Fruit fly (Drosophila melanogaster): Measurements from ENCODE around the gene nub.

The nub gene

dm6 chr2L:12548944-12549343, 38.5 kb upstream of the nub start (continued):
- peak; percentile 28 for TF ChIP-seq caup (GFP tag; optimal IDR thresholded peaks at IDR 0.05; ENCODE audit: severe bottlenecking)
- TF ChIP-seq CG17829 (tag; optimal IDR thresholded peaks at IDR 0.05), result peak; percentile 52
- TF ChIP-seq hkb (optimal IDR thresholded peaks at IDR 0.05), result no peak
- peak; percentile 45; the same call in 1 of the 2 replicates for TF ChIP-seq hkb (GFP tag; IDR thresholded peaks at IDR 0.05)
- TF ChIP-seq nmo (GFP tag; optimal IDR thresholded peaks at IDR 0.05), result peak; percentile 58
- TF ChIP-seq tgo (GFP tag; IDR thresholded peaks at IDR 0.05), result no peak
- TF ChIP-seq grau (tag; optimal IDR thresholded peaks at IDR 0.05), result no peak
- TF ChIP-seq Neu2 (GFP tag; optimal IDR thresholded peaks at IDR 0.05; ENCODE audit: borderline replicate concordance), result no peak
- TF ChIP-seq dimm (GFP tag; IDR thresholded peaks at IDR 0.05), result no peak
- TF ChIP-seq Dbx (GFP tag; IDR thresholded peaks at IDR 0.05), result no peak
- TF ChIP-seq p53 (GFP tag; optimal IDR thresholded peaks at IDR 0.05), result no peak

- TF ChIP-seq shn (GFP tag; optimal IDR thresholded peaks at IDR 0.05), result no peak
- TF ChIP-seq fd64A (GFP tag; optimal IDR thresholded peaks at IDR 0.05), result no peak
- TF ChIP-seq lola (GFP tag; optimal IDR thresholded peaks at IDR 0.05), result peak in 1 of 3 experiments; percentile 47
- TF ChIP-seq Ets65A (GFP tag), result peak; percentile 72
- no peak for TF ChIP-seq sc (optimal IDR thresholded peaks at IDR 0.05)
- no peak for TF ChIP-seq sc (GFP tag; optimal IDR thresholded peaks at IDR 0.05)
- peak; percentile 72 for TF ChIP-seq CG17361 (GFP tag; IDR thresholded peaks at IDR 0.05)
- peak; percentile 39 for TF ChIP-seq Meics (GFP tag; optimal IDR thresholded peaks at IDR 0.05)
- no peak for TF ChIP-seq CG10543 (GFP tag; optimal IDR thresholded peaks at IDR 0.05)
- TF ChIP-seq Side (GFP tag; optimal IDR thresholded peaks at IDR 0.05), result no peak
- TF ChIP-seq CG2712 (tag; optimal IDR thresholded peaks at IDR 0.05), result peak; percentile 49
- no peak for TF ChIP-seq chm (GFP tag; IDR thresholded peaks at IDR 0.05)
- no peak for TF ChIP-seq Hsf (GFP tag; optimal IDR thresholded peaks at IDR 0.05)
- no peak for TF ChIP-seq Dad (GFP tag; optimal IDR thresholded peaks at IDR 0.05)
- no peak for TF ChIP-seq eve (GFP tag; optimal IDR thresholded peaks at IDR 0.05)
- no peak for TF ChIP-seq BEAF-32 (GFP tag; optimal IDR thresholded peaks at IDR 0.05)
- TF ChIP-seq mirr (GFP tag; optimal IDR thresholded peaks at IDR 0.05), result no peak
- TF ChIP-seq CG9817 (tag; optimal IDR thresholded peaks at IDR 0.05), result no peak
- TF ChIP-seq CG9437 (GFP tag; optimal IDR thresholded peaks at IDR 0.05), result peak; percentile 11
- TF ChIP-seq CG8089 (GFP tag; optimal IDR thresholded peaks at IDR 0.05), result no peak
- TF ChIP-seq CG2678 (tag; optimal IDR thresholded peaks at IDR 0.05), result peak; percentile 62
- peak; percentile 11 for TF ChIP-seq CG9727 (GFP tag; optimal IDR thresholded peaks at IDR 0.05)
- TF ChIP-seq CG6254 (GFP tag; optimal IDR thresholded peaks at IDR 0.05), result no peak
- TF ChIP-seq CG32767 (GFP tag; IDR thresholded peaks at IDR 0.05), result no peak
- no peak for TF ChIP-seq CG12744 (GFP tag; optimal IDR thresholded peaks at IDR 0.05)
- TF ChIP-seq CG12391 (tag; optimal IDR thresholded peaks at IDR 0.05), result peak; percentile 26
- peak; percentile 23 for TF ChIP-seq CG10267 (tag; optimal IDR thresholded peaks at IDR 0.05)
- TF ChIP-seq sqz (GFP tag; optimal IDR thresholded peaks at IDR 0.05), result peak; percentile 79
- TF ChIP-seq fd96Cb (tag; optimal IDR thresholded peaks at IDR 0.05), result peak; percentile 6
- no peak for TF ChIP-seq D19A (tag; optimal IDR thresholded peaks at IDR 0.05)
- no peak for TF ChIP-seq CG7372 (GFP tag; IDR thresholded peaks at IDR 0.05)
- no peak for TF ChIP-seq mld (GFP tag; IDR thresholded peaks at IDR 0.05; ENCODE audit: partially characterized antibody)
- no peak for TF ChIP-seq CG16863 (GFP tag; optimal IDR thresholded peaks at IDR 0.05)
- TF ChIP-seq CG8924 (tag; optimal IDR thresholded peaks at IDR 0.05), result peak; percentile 8
- no peak for TF ChIP-seq CG32532 (GFP tag; IDR thresholded peaks at IDR 0.05)
- TF ChIP-seq CG1832 (GFP tag; optimal IDR thresholded peaks at IDR 0.05), result no peak
- TF ChIP-seq CG6765 (GFP tag; optimal IDR thresholded peaks at IDR 0.05), result no peak
- peak; percentile 48 for TF ChIP-seq CoRest (tag; optimal IDR thresholded peaks at IDR 0.05)
Observed at dm6 chr2L:12566886-12567666, 20.3 kb upstream of the nub start.
